Fruit fly (Drosophila melanogaster) whole organism, embryonic: ENCODE measurements around the gene CG33927.
A peak's percentile ranks its signal among the peaks of the same experiment; 100 is the strongest.

ENCODE experiments used
- Aef1 ChIP-seq: fragments of 200-800 bp; sonication (Bioruptor generic); IDR thresholded peaks from 3 replicates; pipeline ENCODE4 v1.3.6; 2022; ENCODE audit warnings: missing biosample characterization, missing genetic modification characterization
- Antp ChIP-seq: fragments of 200-800 bp; sonication (Bioruptor generic); optimal IDR thresholded peaks from 3 replicates; lab custom pipeline; 2016; ENCODE audit warnings: missing biosample characterization, missing genetic modification characterization
- Asciz ChIP-seq: fragments of 200-800 bp; sonication (Bioruptor generic); optimal IDR thresholded peaks from 2 replicates; lab custom pipeline; 2017; ENCODE audit warnings: missing biosample characterization, mild to moderate bottlenecking, missing genetic modification characterization, missing genetic modification reagents
- BtbVII ChIP-seq: fragments of 200-800 bp; sonication (Bioruptor generic); optimal IDR thresholded peaks from 3 replicates; lab custom pipeline; 2017; ENCODE audit warnings: missing biosample characterization, mild to moderate bottlenecking, missing genetic modification characterization
- CG13624 ChIP-seq: fragments of 200-800 bp; sonication (Bioruptor generic); optimal IDR thresholded peaks from 2 replicates; lab custom pipeline; 2016; ENCODE audit warnings: missing biosample characterization, missing genetic modification characterization
- CG15073 ChIP-seq: fragments of 200-800 bp; sonication (Bioruptor generic); optimal IDR thresholded peaks from 2 replicates; lab custom pipeline; 2016; ENCODE audit warnings: missing biosample characterization, missing genetic modification characterization
- CG16813 ChIP-seq: fragments of 200-800 bp; sonication (Bioruptor generic); IDR thresholded peaks from 3 replicates; pipeline ENCODE4 v1.3.6; 2022; ENCODE audit warnings: missing biosample characterization, missing genetic modification characterization; ENCODE audit not compliant: partially characterized antibody
- CG16863 ChIP-seq: fragments of 200-800 bp; sonication (Bioruptor generic); optimal IDR thresholded peaks from 3 replicates; lab custom pipeline; 2016; ENCODE audit warnings: missing biosample characterization, missing genetic modification characterization
- CG17186 ChIP-seq: fragments of 200-800 bp; sonication (Bioruptor generic); optimal IDR thresholded peaks from 3 replicates; lab custom pipeline; 2017; ENCODE audit warnings: missing biosample characterization, missing genetic modification reagents, missing genetic modification characterization
- CG17361 ChIP-seq: fragments of 200-800 bp; sonication (Bioruptor generic); IDR thresholded peaks from 3 replicates; pipeline ENCODE4 v1.3.6; 2022; ENCODE audit warnings: missing biosample characterization, missing genetic modification characterization
- CG17385 ChIP-seq: fragments of 200-800 bp; sonication (Bioruptor generic); optimal IDR thresholded peaks from 3 replicates; lab custom pipeline; 2018; ENCODE audit warnings: missing biosample characterization, mild to moderate bottlenecking, missing genetic modification characterization
- CG3065 ChIP-seq: fragments of 200-800 bp; sonication (Bioruptor generic); optimal IDR thresholded peaks from 2 replicates; lab custom pipeline; 2016; ENCODE audit warnings: missing biosample characterization, missing genetic modification characterization
- CG31441 ChIP-seq: fragments of 200-800 bp; sonication (Bioruptor generic); IDR thresholded peaks from 2 replicates; pipeline ENCODE4 v1.3.6; 2022; ENCODE audit warnings: missing biosample characterization, missing genetic modification characterization
- CG3847 ChIP-seq: fragments of 200-800 bp; sonication (Bioruptor generic); IDR thresholded peaks from 2 replicates; pipeline ENCODE4 v1.3.6; 2022; ENCODE audit warnings: missing biosample characterization, missing genetic modification characterization
- CG6254 ChIP-seq: fragments of 200-800 bp; sonication (Bioruptor generic); optimal IDR thresholded peaks from 3 replicates; lab custom pipeline; 2017; ENCODE audit warnings: mild to moderate bottlenecking, missing biosample characterization, missing genetic modification reagents, missing genetic modification characterization
- CG6272 ChIP-seq: fragments of 200-800 bp; sonication (Bioruptor generic); IDR thresholded peaks from 2 replicates; pipeline ENCODE4 v1.3.6; 2022; ENCODE audit warnings: missing biosample characterization, missing genetic modification characterization
- CG9609 ChIP-seq: fragments of 200-800 bp; sonication (Bioruptor generic); optimal IDR thresholded peaks from 3 replicates; lab custom pipeline; 2016; ENCODE audit warnings: missing biosample characterization, missing genetic modification characterization
- CG9727 ChIP-seq: fragments of 200-800 bp; sonication (Bioruptor generic); optimal IDR thresholded peaks from 3 replicates; lab custom pipeline; 2017; ENCODE audit warnings: missing biosample characterization, mild to moderate bottlenecking, missing genetic modification characterization
- CkIIα-i1 ChIP-seq: fragments of 200-800 bp; sonication (Bioruptor generic); IDR thresholded peaks from 2 replicates; pipeline ENCODE4 v1.3.6; 2022; ENCODE audit warnings: missing biosample characterization, missing genetic modification characterization
- Dad ChIP-seq: fragments of 200-800 bp; sonication (Bioruptor generic); optimal IDR thresholded peaks from 3 replicates; lab custom pipeline; 2016; ENCODE audit warnings: missing biosample characterization, missing genetic modification characterization
- Dfd ChIP-seq, 2 experiments: fragments of >200 bp; optimal IDR thresholded peaks; 2 replicates each; lab custom pipeline; 2017; ENCODE audit warnings: missing biosample characterization in 2 of 2, missing genetic modification characterization in 2 of 2
- Doc3 ChIP-seq: fragments of 200-800 bp; sonication (Bioruptor generic); IDR thresholded peaks from 3 replicates; pipeline ENCODE4 v1.3.6; 2022; ENCODE audit warnings: missing biosample characterization, missing genetic modification characterization; ENCODE audit not compliant: partially characterized antibody
- HmgZ ChIP-seq: fragments of 200-800 bp; sonication (Bioruptor generic); optimal IDR thresholded peaks from 2 replicates; lab custom pipeline; 2018; ENCODE audit warnings: missing biosample characterization, mild to moderate bottlenecking, missing genetic modification characterization
- MBD-R2 ChIP-seq: fragments of 200-800 bp; sonication (Bioruptor generic); IDR thresholded peaks from 2 replicates; pipeline ENCODE4 v1.3.6; 2022; ENCODE audit warnings: missing biosample characterization, missing genetic modification characterization
- Nf-YA ChIP-seq: fragments of 200-800 bp; sonication (Bioruptor generic); IDR thresholded peaks from 2 replicates; pipeline ENCODE4 v1.3.6; 2022; ENCODE audit warnings: missing biosample characterization, missing genetic modification characterization
- Nf-YC ChIP-seq: fragments of 200-800 bp; optimal IDR thresholded peaks from 3 replicates; lab custom pipeline; 2019; ENCODE audit warnings: missing biosample characterization, mild to moderate bottlenecking, missing genetic modification characterization, moderate library complexity
- Optix ChIP-seq: fragments of 200-800 bp; sonication (Bioruptor generic); IDR thresholded peaks from 3 replicates; pipeline ENCODE4 v1.3.6; 2022; ENCODE audit warnings: missing biosample characterization, missing genetic modification characterization
- Scr ChIP-seq: fragments of 200-800 bp; sonication (Bioruptor generic); IDR thresholded peaks from 2 replicates; pipeline ENCODE4 v1.3.6; 2022; ENCODE audit warnings: missing biosample characterization, missing genetic modification characterization; ENCODE audit not compliant: partially characterized antibody
- YL-1 ChIP-seq: fragments of 200-800 bp; sonication (Bioruptor generic); optimal IDR thresholded peaks from 3 replicates; lab custom pipeline; 2017; ENCODE audit warnings: missing biosample characterization, mild to moderate bottlenecking, missing genetic modification characterization
- ap ChIP-seq: fragments of 200-800 bp; sonication (Bioruptor generic); IDR thresholded peaks from 2 replicates; pipeline ENCODE4 v1.3.6; 2022; ENCODE audit warnings: missing biosample characterization, missing genetic modification characterization
- cas ChIP-seq: fragments of 200-800 bp; sonication (Bioruptor generic); IDR thresholded peaks from 2 replicates; pipeline ENCODE4 v1.3.6; 2022; ENCODE audit warnings: missing biosample characterization, missing genetic modification characterization
- cg ChIP-seq: fragments of 200-800 bp; sonication (Bioruptor generic); optimal IDR thresholded peaks from 3 replicates; lab custom pipeline; 2019; ENCODE audit warnings: missing biosample characterization, mild to moderate bottlenecking, missing genetic modification characterization, moderate library complexity
- chn ChIP-seq: fragments of 200-800 bp; sonication (Bioruptor generic); optimal IDR thresholded peaks from 2 replicates; lab custom pipeline; 2016; ENCODE audit warnings: missing biosample characterization, missing genetic modification characterization
- dan ChIP-seq: fragments of 200-800 bp; sonication (Bioruptor generic); IDR thresholded peaks from 2 replicates; pipeline ENCODE4 v1.3.6; 2022; ENCODE audit warnings: missing biosample characterization, missing genetic modification characterization
- danr ChIP-seq: fragments of 200-800 bp; sonication (Bioruptor generic); IDR thresholded peaks from 2 replicates; pipeline ENCODE4 v1.3.6; 2022; ENCODE audit warnings: missing biosample characterization, missing genetic modification characterization
- emc ChIP-seq: fragments of 200-800 bp; sonication (Bioruptor generic); optimal IDR thresholded peaks from 2 replicates; lab custom pipeline; 2016; ENCODE audit warnings: missing biosample characterization, missing genetic modification characterization
- ems ChIP-seq: fragments of 200-800 bp; sonication (Bioruptor generic); optimal IDR thresholded peaks from 3 replicates; lab custom pipeline; 2016; ENCODE audit warnings: missing biosample characterization, missing genetic modification characterization
- hth ChIP-seq: fragments of >200 bp; optimal IDR thresholded peaks from 2 replicates; lab custom pipeline; 2017; ENCODE audit warnings: inconsistent platforms
- insv ChIP-seq, 2 experiments: fragments of 200-800 bp; sonication (Bioruptor generic); optimal IDR thresholded peaks; 3 replicates each; lab custom pipeline; 2016 to 2018; ENCODE audit warnings: missing biosample characterization in 2 of 2, missing genetic modification characterization in 2 of 2
- ken ChIP-seq: fragments of 200-800 bp; sonication (Bioruptor generic); IDR thresholded peaks from 3 replicates; pipeline ENCODE4 v1.3.6; 2022; ENCODE audit warnings: missing biosample characterization, missing genetic modification characterization
- lov ChIP-seq, 2 experiments: fragments of 200-800 bp in 1 of 2; fragments of >200 bp in 1 of 2; sonication (Bioruptor generic) in 1 of 2; IDR thresholded peaks in 1 of 2; optimal IDR thresholded peaks in 1 of 2; 2 replicates in 1 of 2; 3 replicates in 1 of 2; pipeline versions ENCODE4 v1.3.6 to Lab custom; 2017 to 2022; ENCODE audit warnings: missing biosample characterization in 1 of 2, missing genetic modification characterization in 1 of 2
- nerfin-1 ChIP-seq: fragments of 200-800 bp; sonication (Bioruptor generic); optimal IDR thresholded peaks from 3 replicates; lab custom pipeline; 2019; ENCODE audit warnings: missing biosample characterization, mild to moderate bottlenecking, missing genetic modification characterization, moderate library complexity
- nom ChIP-seq: fragments of 200-800 bp; sonication (Bioruptor generic); optimal IDR thresholded peaks from 2 replicates; lab custom pipeline; 2017; ENCODE audit warnings: missing biosample characterization, missing genetic modification characterization, mild to moderate bottlenecking, moderate library complexity, missing genetic modification reagents
- odd ChIP-seq: fragments of 200-800 bp; sonication (Bioruptor generic); optimal IDR thresholded peaks from 2 replicates; lab custom pipeline; 2017; ENCODE audit warnings: missing biosample characterization, mild to moderate bottlenecking, missing genetic modification characterization
- pzg ChIP-seq: fragments of 200-800 bp; sonication (Bioruptor generic); optimal IDR thresholded peaks from 3 replicates; lab custom pipeline; 2018; ENCODE audit warnings: missing biosample characterization, mild to moderate bottlenecking, missing genetic modification characterization, moderate library complexity
- scrt ChIP-seq: fragments of 200-800 bp; sonication (Bioruptor generic); optimal IDR thresholded peaks from 2 replicates; lab custom pipeline; 2018; ENCODE audit warnings: missing biosample characterization, mild to moderate bottlenecking, missing genetic modification characterization, moderate library complexity
- sd ChIP-seq: fragments of 200-800 bp; sonication (Bioruptor generic); optimal IDR thresholded peaks from 3 replicates; lab custom pipeline; 2018; ENCODE audit warnings: missing biosample characterization, mild to moderate bottlenecking, missing genetic modification characterization, moderate library complexity
- sens ChIP-seq: fragments of 200-800 bp; sonication (Bioruptor generic); peaks from one replicate; lab custom pipeline; 2016; ENCODE audit warnings: missing biosample characterization, missing genetic modification characterization
- so ChIP-seq: fragments of 200-800 bp; sonication (Bioruptor generic); IDR thresholded peaks from 3 replicates; pipeline ENCODE4 v1.3.6; 2022; ENCODE audit warnings: missing biosample characterization, missing genetic modification characterization
- tin ChIP-seq: fragments of 200-800 bp; sonication (Bioruptor generic); optimal IDR thresholded peaks from 3 replicates; lab custom pipeline; 2016; ENCODE audit warnings: missing biosample characterization, missing genetic modification characterization
- tna ChIP-seq: fragments of 200-800 bp; sonication (Bioruptor generic); IDR thresholded peaks from 2 replicates; pipeline ENCODE4 v1.3.6; 2022; ENCODE audit warnings: missing biosample characterization, missing genetic modification characterization; ENCODE audit not compliant: partially characterized antibody
- yki ChIP-seq: fragments of >200 bp; optimal IDR thresholded peaks from 3 replicates; lab custom pipeline; 2018

The CG33927 gene

dm6 chr3R:4713775-4714360 lies 23.5 kb upstream of the CG33927 start, which contains the start of gene eIF3f1 (continued):
- TF ChIP-seq YL-1 (GFP tag; lab: Kevin White, UChicago) (peak; percentile 96), CG9727 (GFP tag; lab: Kevin White, UChicago) (no peak), scrt (GFP tag; lab: Kevin White, UChicago) (no peak), CG6272 (GFP tag; lab: Robert Waterston, UW) (peak; percentile 60), lov (optimal IDR thresholded peaks at IDR 0.05; lab: Kevin White, UChicago) (no peak), lov (GFP tag; IDR thresholded peaks at IDR 0.05; lab: Robert Waterston, UW) (no peak), CG3065 (GFP tag; lab: Kevin White, UChicago) (no peak), hth (lab: Kevin White, UChicago) (no peak), Dfd (GFP tag; optimal IDR thresholded peaks at IDR 0.05; lab: Kevin White, UChicago) (no peak), pzg (GFP tag; lab: Kevin White, UChicago) (peak; percentile 93), nom (GFP tag; lab: Kevin White, UChicago) (no peak), yki (lab: Kevin White, UChicago) (no peak), Optix (GFP tag; lab: Robert Waterston, UW) (no peak), Doc3 (GFP tag; lab: Robert Waterston, UW) (peak; percentile 96), CG17361 (GFP tag; lab: Robert Waterston, UW) (0 out of 3 replicates have a peak, but pooled peaks have one; percentile 40), Antp (GFP tag; lab: Kevin White, UChicago) (no peak), Nf-YA (GFP tag; lab: Robert Waterston, UW) (no peak), Dad (GFP tag; lab: Kevin White, UChicago) (peak; percentile 9), ems (GFP tag; lab: Kevin White, UChicago) (no peak), chn (GFP tag; lab: Kevin White, UChicago) (no peak), sens (peak; percentile 23), CG15073 (GFP tag; lab: Kevin White, UChicago) (no peak), ap (GFP tag; lab: Robert Waterston, UW) (no peak), CG16863 (peak; percentile 11), MBD-R2 (GFP tag; lab: Robert Waterston, UW) (peak; percentile 90), ken (GFP tag; lab: Robert Waterston, UW) (no peak), CG3847 (GFP tag; lab: Robert Waterston, UW) (peak; percentile 57), tin (GFP tag; lab: Kevin White, UChicago) (no peak), CkIIα-i1 (GFP tag; lab: Robert Waterston, UW) (no peak), CG13624 (GFP tag; lab: Kevin White, UChicago) (peak; percentile 46), cg (GFP tag; lab: Kevin White, UChicago) (no peak), emc (GFP tag; lab: Kevin White, UChicago) (no peak), CG16813 (GFP tag; lab: Robert Waterston, UW) (peak; percentile 99), BtbVII (GFP tag; lab: Kevin White, UChicago) (no peak), HmgZ (tag; lab: Kevin White, UChicago) (peak; percentile 65), Aef1 (GFP tag; lab: Robert Waterston, UW) (no peak), Nf-YC (tag; lab: Kevin White, UChicago) (no peak), Scr (GFP tag; lab: Robert Waterston, UW) (peak; percentile 97), CG17186 (peak; percentile 87), CG31441 (GFP tag; lab: Robert Waterston, UW) (no peak), dan (GFP tag; lab: Robert Waterston, UW) (no peak), CG17385 (GFP tag; lab: Kevin White, UChicago) (no peak), insv (GFP tag; optimal IDR thresholded peaks at IDR 0.05; lab: Kevin White, UChicago) (no peak), cas (GFP tag; lab: Robert Waterston, UW) (no peak), odd (GFP tag; lab: Kevin White, UChicago) (no peak), tna (GFP tag; lab: Robert Waterston, UW) (peak; percentile 99), CG6254 (GFP tag; lab: Kevin White, UChicago) (no peak), CG9609 (GFP tag; lab: Kevin White, UChicago) (no peak), so (GFP tag; lab: Robert Waterston, UW) (no peak), Asciz (GFP tag; lab: Kevin White, UChicago) (no peak), nerfin-1 (no peak), danr (GFP tag; lab: Robert Waterston, UW) (no peak), sd (tag; lab: Kevin White, UChicago) (no peak)
